Worm (Caenorhabditis elegans) whole organism, young adult: ENCODE measurements around the gene R144.11.
"Not testable (repeated sequence)": the region's sequence is repeated elsewhere in the genome, so short reads cannot be mapped to it uniquely, and the experiment has no call there.

Source experiments
- fkh-3 ChIP-seq: sonication (generic microtip); optimal IDR thresholded peaks from 2 replicates; lab custom pipeline; 2016; ENCODE audit warnings: mild to moderate bottlenecking, missing genetic modification characterization, missing compliant biosample characterization
- him-1 ChIP-seq: sonication (generic microtip); optimal IDR thresholded peaks from 2 replicates; lab custom pipeline; 2016; ENCODE audit warnings: missing genotype, missing genetic modification reagents, missing genetic modification characterization, missing compliant biosample characterization
- hlh-26 ChIP-seq: fragments of 200-800 bp; sonication (Bioruptor generic); conservative IDR thresholded peaks from 2 replicates; pipeline ENCODE4 v1.3.6; 2022; ENCODE audit warnings: missing genetic modification reagents, missing genetic modification characterization, missing compliant biosample characterization
- lin-54 ChIP-seq: fragments of 200-800 bp; sonication (Bioruptor generic); optimal IDR thresholded peaks from 2 replicates; lab custom pipeline; 2018; ENCODE audit warnings: mild to moderate bottlenecking, missing genetic modification characterization, missing compliant biosample characterization
- sdz-38 ChIP-seq: sonication (generic microtip); optimal IDR thresholded peaks from 2 replicates; lab custom pipeline; 2016; ENCODE audit warnings: missing genotype, missing genetic modification characterization, missing compliant biosample characterization

DNA sequence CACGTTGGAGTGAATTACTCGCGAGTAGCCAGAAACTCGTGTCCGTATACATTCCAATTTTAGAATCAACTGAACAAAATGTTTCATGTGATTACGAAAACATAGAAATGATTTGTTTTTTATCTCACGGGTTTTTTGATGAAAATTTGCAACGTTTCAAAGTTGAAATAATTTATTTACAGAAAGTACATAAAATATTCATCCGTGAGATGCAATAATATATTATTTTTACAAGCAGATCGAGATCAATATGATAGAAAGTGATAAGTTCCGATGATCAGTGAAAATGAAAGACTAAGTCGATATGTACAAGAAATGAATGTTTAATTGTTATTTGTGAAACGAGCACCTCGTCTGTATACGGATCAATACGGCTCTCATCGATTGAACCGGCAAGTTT is 28.3 kb downstream of the R144.11 start, which contains the start of gene C27F2.6:
- TF ChIP-seq lin-54 (GFP tag; lab: Kevin White, UChicago); hlh-26 (GFP tag; lab: Robert Waterston, UW); sdz-38 (tag; lab: Kevin White, UChicago); fkh-3; him-1 (tag; lab: Kevin White, UChicago): not testable (repeated sequence)
